Worm (Caenorhabditis elegans) whole organism, L4/young adult: Measurements from ENCODE around the gene C02F4.4.

Source experiments
- W03F9.2 ChIP-seq: fragments of 150-350 bp; optimal IDR thresholded peaks from 2 replicates; lab custom pipeline; 2014; ENCODE audit warnings: missing biosample characterization, missing genetic modification characterization
- dao-5 ChIP-seq: sonication (generic microtip); optimal IDR thresholded peaks from 2 replicates; lab custom pipeline; 2016; ENCODE audit warnings: missing genotype, missing genetic modification characterization, moderate library complexity, missing compliant biosample characterization

ce11 chrIV:10542283-10542682, 27.3 kb upstream of the C02F4.4 start:
- TF ChIP-seq dao-5 = no peak
- TF ChIP-seq W03F9.2 = no peak
